Worm (Caenorhabditis elegans): ENCODE measurements around the gene famh-161.

Gene famh-161

ce11 chrV:20580511-20581040, 46.6 kb upstream of the famh-161 start, which contains the start of gene F26F2.7 (continued):
- no peak for TF ChIP-seq ZK185.1 (tag; optimal IDR thresholded peaks at IDR 0.05; ENCODE audit: poor library complexity, severe bottlenecking)
- no peak for TF ChIP-seq tbx-9 (tag; optimal IDR thresholded peaks at IDR 0.05; ENCODE audit: borderline replicate concordance)
- no peak for TF ChIP-seq hsf-1 (GFP tag; IDR thresholded peaks at IDR 0.05)
- peak; percentile 29 for TF ChIP-seq ceh-79 (tag; optimal IDR thresholded peaks at IDR 0.05)
- no peak for TF ChIP-seq dpff-1 (tag; optimal IDR thresholded peaks at IDR 0.05)
- TF ChIP-seq let-607 (tag; optimal IDR thresholded peaks at IDR 0.05) = peak; percentile 33 to 81
- TF ChIP-seq hmg-20 (GFP tag; IDR thresholded peaks at IDR 0.05) = peak; percentile 79
- peak; percentile 41 for TF ChIP-seq gei-17 (GFP tag; optimal IDR thresholded peaks at IDR 0.05)
- TF ChIP-seq Y67H2A.10 (GFP tag; conservative IDR thresholded peaks at IDR 0.05) = peak; percentile 63; the same call in 1 of the 2 replicates
- TF ChIP-seq rcor-1 (GFP tag; IDR thresholded peaks at IDR 0.05) = peak; percentile 89
- no peak for TF ChIP-seq bed-2 (GFP tag; IDR thresholded peaks at IDR 0.05)
- peak; percentile 58; the same call in 1 of the 2 replicates for TF ChIP-seq egrh-3 (GFP tag; IDR thresholded peaks at IDR 0.05)
- no peak for TF ChIP-seq F57A8.1 (GFP tag; optimal IDR thresholded peaks at IDR 0.05)
- TF ChIP-seq F10E7.11 (tag; optimal IDR thresholded peaks at IDR 0.05) = peak; percentile 30
- peak; percentile 87 for TF ChIP-seq ceh-91 (GFP tag; IDR thresholded peaks at IDR 0.05)
- TF ChIP-seq T07F8.4 (tag; optimal IDR thresholded peaks at IDR 0.05) = no peak
- no peak for TF ChIP-seq akir-1 (GFP tag; optimal IDR thresholded peaks at IDR 0.05)
- TF ChIP-seq ets-4 (GFP tag; optimal IDR thresholded peaks at IDR 0.05) = no peak
- no peak for TF ChIP-seq F55B11.4 (tag; optimal IDR thresholded peaks at IDR 0.05; ENCODE audit: borderline replicate concordance, insufficient read depth)
- no peak for TF ChIP-seq nfya-2 (GFP tag; IDR thresholded peaks at IDR 0.05)
- TF ChIP-seq cebp-2 (GFP tag; IDR thresholded peaks at IDR 0.05) = no peak
- TF ChIP-seq lir-1 (GFP tag; conservative IDR thresholded peaks at IDR 0.05) = peak; percentile 80; the same call in 1 of the 2 replicates
- TF ChIP-seq athp-1 (tag; optimal IDR thresholded peaks at IDR 0.05) = peak; percentile 85
- TF ChIP-seq nhr-27 (tag; optimal IDR thresholded peaks at IDR 0.05) = no peak
- TF ChIP-seq K12H6.12 (tag; optimal IDR thresholded peaks at IDR 0.05) = peak; percentile 71
- no peak for TF ChIP-seq ztf-6 (GFP tag; IDR thresholded peaks at IDR 0.05)
- peak; percentile 97 for TF ChIP-seq B0336.3 (GFP tag; IDR thresholded peaks at IDR 0.05)
- peak; percentile 99 for TF ChIP-seq ztf-18 (tag; optimal IDR thresholded peaks at IDR 0.05)
- peak; percentile 71 for TF ChIP-seq hmg-1.2 (GFP tag; IDR thresholded peaks at IDR 0.05)
- no peak for TF ChIP-seq egl-44 (GFP tag; IDR thresholded peaks at IDR 0.05)
- TF ChIP-seq efl-1 (GFP tag; optimal IDR thresholded peaks at IDR 0.05) = peak; percentile 57
- TF ChIP-seq Y79H2A.3 (GFP tag; conservative IDR thresholded peaks at IDR 0.05) = peak; percentile 29; the same call in 1 of the 2 replicates
- TF ChIP-seq atf-7 (tag; optimal IDR thresholded peaks at IDR 0.05) = peak; percentile 83
- no peak for TF ChIP-seq die-1 (tag; optimal IDR thresholded peaks at IDR 0.05)
- peak; percentile 59; the same call in 1 of the 2 replicates for TF ChIP-seq Y56A3A.18 (GFP tag; IDR thresholded peaks at IDR 0.05)
- TF ChIP-seq nhr-90 (tag; optimal IDR thresholded peaks at IDR 0.05) = no peak
- peak; percentile 44 for TF ChIP-seq snpc-1.3 (tag; optimal IDR thresholded peaks at IDR 0.05; ENCODE audit: insufficient read depth)
- TF ChIP-seq sptf-2 (GFP tag; optimal IDR thresholded peaks at IDR 0.05) = peak; percentile 37
- peak; percentile 56 for TF ChIP-seq B0035.1 (tag; optimal IDR thresholded peaks at IDR 0.05)
- TF ChIP-seq ceh-40 (GFP tag; IDR thresholded peaks at IDR 0.05) = no peak
- no peak for TF ChIP-seq rec-8 (tag; optimal IDR thresholded peaks at IDR 0.05)
